Worm (Caenorhabditis elegans): ENCODE results near the gene K07E3.1.
"Not testable (repeated sequence)": the region's sequence is repeated elsewhere in the genome, so short reads cannot be mapped to it uniquely, and the experiment has no call there.

The K07E3.1 gene

ce11 chrX:8155447-8155877, 45.2 kb downstream of the K07E3.1 start:
- TF ChIP-seq D1046.2 (GFP tag; IDR thresholded peaks at IDR 0.05), result 0 out of 2 replicates have a peak, but pooled peaks have one; percentile 35
- peak; percentile 67; the same call in 1 of the 2 replicates for TF ChIP-seq Y75B8A.6 (GFP tag; IDR thresholded peaks at IDR 0.05)
- 0 out of 2 replicates have a peak, but pooled peaks have one; percentile 26 for TF ChIP-seq dmd-6 (GFP tag; IDR thresholded peaks at IDR 0.05)
- TF ChIP-seq spr-1 (tag; optimal IDR thresholded peaks at IDR 0.05), result peak; percentile 20
- TF ChIP-seq arid-1 (GFP tag; conservative IDR thresholded peaks at IDR 0.05), result peak; percentile 15; the same call in 1 of the 2 replicates
- TF ChIP-seq mdl-1 (tag; optimal IDR thresholded peaks at IDR 0.05), result peak; percentile 9 to 70
- peak; percentile 50; the same call in 1 of the 2 replicates for TF ChIP-seq tra-1 (GFP tag; IDR thresholded peaks at IDR 0.05)
- peak; percentile 60 for TF ChIP-seq lin-38 (GFP tag; IDR thresholded peaks at IDR 0.05)
- 0 out of 2 replicates have a peak, but pooled peaks have one; percentile 55 for TF ChIP-seq egl-43 (GFP tag; IDR thresholded peaks at IDR 0.05)
- TF ChIP-seq F26F4.8 (GFP tag; conservative IDR thresholded peaks at IDR 0.05), result 0 out of 2 replicates have a peak, but pooled peaks have one; percentile 3
- TF ChIP-seq mxl-2 (GFP tag; conservative IDR thresholded peaks at IDR 0.05), result peak; percentile 38; the same call in 1 of the 2 replicates
- not testable (repeated sequence) for TF ChIP-seq daf-16 (GFP tag; optimal IDR thresholded peaks at IDR 0.05); pha-4 (tag; optimal IDR thresholded peaks at IDR 0.05)
- TF ChIP-seq daf-16 (tag; optimal IDR thresholded peaks at IDR 0.05), result peak; percentile 12
- TF ChIP-seq lim-7 (GFP tag; IDR thresholded peaks at IDR 0.05), result peak; percentile 76
- TF ChIP-seq dpl-1 (GFP tag; optimal IDR thresholded peaks at IDR 0.05), result peak; percentile 1
- peak; percentile 54; the same call in 1 of the 2 replicates for TF ChIP-seq dmd-8 (GFP tag; IDR thresholded peaks at IDR 0.05)
- peak; percentile 50 for TF ChIP-seq hmg-1.1 (GFP tag; IDR thresholded peaks at IDR 0.05)
- peak; percentile 18 for TF ChIP-seq dve-1 (tag; optimal IDR thresholded peaks at IDR 0.05; ENCODE audit: insufficient read depth)
- 0 out of 2 replicates have a peak, but pooled peaks have one; percentile 57 for TF ChIP-seq mdt-29 (GFP tag; IDR thresholded peaks at IDR 0.05)
- TF ChIP-seq T26A8.4 (GFP tag; IDR thresholded peaks at IDR 0.05), result peak; percentile 54
- peak; percentile 51; the same call in 1 of the 2 replicates for TF ChIP-seq Y48G9A.11 (GFP tag; IDR thresholded peaks at IDR 0.05)
- peak; percentile 46 for TF ChIP-seq gei-8 (GFP tag; optimal IDR thresholded peaks at IDR 0.05)
- peak; percentile 52 for TF ChIP-seq duxl-1 (tag; optimal IDR thresholded peaks at IDR 0.05; ENCODE audit: poor library complexity)
- TF ChIP-seq madf-9 (GFP tag; conservative IDR thresholded peaks at IDR 0.05), result peak; percentile 35; the same call in 1 of the 2 replicates
- peak; percentile 43; the same call in 1 of the 2 replicates for TF ChIP-seq vab-7 (GFP tag; IDR thresholded peaks at IDR 0.05)
- TF ChIP-seq snpc-1.2 (GFP tag; IDR thresholded peaks at IDR 0.05), result peak; percentile 69; the same call in 1 of the 2 replicates
- TF ChIP-seq hlh-30 (tag; optimal IDR thresholded peaks at IDR 0.05; ENCODE audit: insufficient read depth), result peak; percentile 89
- TF ChIP-seq ctbp-1 (GFP tag; IDR thresholded peaks at IDR 0.05), result peak; percentile 55; the same call in 1 of the 2 replicates
- peak; percentile 12; the same call in 1 of the 2 replicates for TF ChIP-seq nhr-41 (GFP tag; IDR thresholded peaks at IDR 0.05)
- peak; percentile 41; the same call in 1 of the 2 replicates for TF ChIP-seq pha-4 (GFP tag; IDR thresholded peaks at IDR 0.05)
- 0 out of 2 replicates have a peak, but pooled peaks have one; percentile 16 for TF ChIP-seq Y105C5A.15 (GFP tag; IDR thresholded peaks at IDR 0.05)
- peak; percentile 8 to 70; a peak in 2 of 4 replicates for TF ChIP-seq madf-5 (GFP tag; IDR thresholded peaks at IDR 0.05)
- TF ChIP-seq mes-2 (tag; optimal IDR thresholded peaks at IDR 0.05; ENCODE audit: poor library complexity, severe bottlenecking), result peak; percentile 76
- 0 out of 2 replicates have a peak, but pooled peaks have one; percentile 36 for TF ChIP-seq ZK337.2 (GFP tag; IDR thresholded peaks at IDR 0.05)
- TF ChIP-seq lsy-2 (tag; optimal IDR thresholded peaks at IDR 0.05), result peak in 1 of 2 experiments; percentile 36
- peak; percentile 16 for TF ChIP-seq mep-1 (tag; optimal IDR thresholded peaks at IDR 0.05)

- TF ChIP-seq nhr-77 (tag; optimal IDR thresholded peaks at IDR 0.05), result no peak
- no peak for TF ChIP-seq dpl-1 (GFP tag; optimal IDR thresholded peaks at IDR 0.05)
- TF ChIP-seq snpc-1.2 (GFP tag; IDR thresholded peaks at IDR 0.05), result 0 out of 2 replicates have a peak, but pooled peaks have one; percentile 9
- TF ChIP-seq snpc-4 (tag; optimal IDR thresholded peaks at IDR 0.05), result no peak
- peak; percentile 63; the same call in 1 of the 2 replicates for TF ChIP-seq F44E2.7 (GFP tag; IDR thresholded peaks at IDR 0.05)
- TF ChIP-seq daf-8 (GFP tag; IDR thresholded peaks at IDR 0.05), result no peak
- peak; percentile 68 for TF ChIP-seq vab-7 (GFP tag; IDR thresholded peaks at IDR 0.05)
- TF ChIP-seq daf-16 (GFP tag; optimal IDR thresholded peaks at IDR 0.05), result no peak
- TF ChIP-seq daf-16 (tag; optimal IDR thresholded peaks at IDR 0.05), result peak; percentile 22
- 0 out of 2 replicates have a peak, but pooled peaks have one; percentile 61 for TF ChIP-seq Y75B8A.6 (GFP tag; IDR thresholded peaks at IDR 0.05)
- TF ChIP-seq mxl-2 (GFP tag; conservative IDR thresholded peaks at IDR 0.05), result no peak
- TF ChIP-seq mes-2 (tag; optimal IDR thresholded peaks at IDR 0.05; ENCODE audit: poor library complexity, severe bottlenecking), result peak; percentile 76
- TF ChIP-seq egl-27 (tag; optimal IDR thresholded peaks at IDR 0.05), result no peak
- no peak for TF ChIP-seq T20F7.1 (GFP tag; optimal IDR thresholded peaks at IDR 0.05)
- peak; percentile 77 for TF ChIP-seq F26F4.8 (GFP tag; conservative IDR thresholded peaks at IDR 0.05)
- TF ChIP-seq egl-43 (GFP tag; IDR thresholded peaks at IDR 0.05), result peak; percentile 88
- TF ChIP-seq ctbp-1 (GFP tag; IDR thresholded peaks at IDR 0.05), result peak; percentile 50; the same call in 1 of the 2 replicates
- no peak for TF ChIP-seq D1046.2 (GFP tag; IDR thresholded peaks at IDR 0.05)
- no peak for TF ChIP-seq Y5F2A.4 (GFP tag; optimal IDR thresholded peaks at IDR 0.05)
- peak; percentile 85 for TF ChIP-seq dmd-8 (GFP tag; IDR thresholded peaks at IDR 0.05)
- TF ChIP-seq ama-1 (optimal IDR thresholded peaks at IDR 0.05), result no peak
- 0 out of 2 replicates have a peak, but pooled peaks have one; percentile 26 for TF ChIP-seq ceh-20 (GFP tag; IDR thresholded peaks at IDR 0.05)
- TF ChIP-seq lsy-2 (tag; optimal IDR thresholded peaks at IDR 0.05), result no peak
These were observed 45.7 kb downstream of the K07E3.1 start for ce11 chrX:8155969-8156368.
